Worm (Caenorhabditis elegans) whole organism, midembryonic: ENCODE data around the gene C01G10.10.

Experiments used
- T22C8.4 ChIP-seq: fragments of 200-800 bp; sonication (Bioruptor generic); IDR thresholded peaks from 2 replicates; pipeline ENCODE4 v1.3.6; 2022; ENCODE audit warnings: missing genetic modification characterization, missing compliant biosample characterization
- cog-1 ChIP-seq: sonication (generic microtip); optimal IDR thresholded peaks from 2 replicates; lab custom pipeline; 2016; ENCODE audit warnings: missing genetic modification characterization, missing compliant biosample characterization
- flt-1 ChIP-seq: fragments of 200-800 bp; sonication (Bioruptor generic); IDR thresholded peaks from 2 replicates; pipeline ENCODE4 v1.3.6; 2022; ENCODE audit warnings: missing genetic modification characterization, missing compliant biosample characterization
- klf-2 ChIP-seq: fragments of 200-800 bp; sonication (Bioruptor generic); conservative IDR thresholded peaks from 2 replicates; pipeline ENCODE4 v1.3.6; 2022; ENCODE audit warnings: missing genetic modification reagents, missing genetic modification characterization, missing compliant biosample characterization
- ref-1 ChIP-seq: fragments of 200-800 bp; sonication (Bioruptor generic); conservative IDR thresholded peaks from 2 replicates; pipeline ENCODE4 v1.3.6; 2022; ENCODE audit warnings: missing genetic modification reagents, missing genetic modification characterization, missing compliant biosample characterization
- tab-1 ChIP-seq: fragments of 200-800 bp; sonication (Bioruptor generic); IDR thresholded peaks from 2 replicates; pipeline ENCODE4 v1.3.6; 2022; ENCODE audit warnings: missing genetic modification characterization, missing compliant biosample characterization
- ztf-23 ChIP-seq: fragments of 200-800 bp; sonication (Bioruptor generic); IDR thresholded peaks from 2 replicates; pipeline ENCODE4 v1.3.6; 2022; ENCODE audit warnings: missing genetic modification reagents, missing genetic modification characterization, missing compliant biosample characterization
- ztf-29 ChIP-seq: fragments of 200-800 bp; sonication (Bioruptor generic); IDR thresholded peaks from 2 replicates; pipeline ENCODE4 v1.3.6; 2022; ENCODE audit warnings: missing genetic modification reagents, missing genetic modification characterization, missing compliant biosample characterization

DNA sequence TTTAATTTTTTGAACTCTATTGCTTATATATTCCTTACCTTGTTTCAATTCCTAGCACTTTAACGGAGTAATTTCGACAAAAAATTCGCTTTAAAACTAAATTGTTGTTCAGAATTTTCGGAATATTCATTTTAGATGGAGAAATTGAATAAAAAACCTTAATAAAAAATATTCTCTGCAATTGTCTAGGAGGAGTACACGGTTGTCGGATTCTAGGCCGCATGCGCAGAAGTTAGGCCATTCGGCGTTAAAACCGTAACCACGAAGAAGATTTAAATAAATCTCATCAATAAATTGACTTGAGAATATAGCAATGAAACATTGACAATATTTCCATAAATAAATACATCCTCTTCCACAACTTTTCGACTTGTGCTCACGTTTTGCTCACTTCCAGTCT is at the start of gene C01G10.10, which contains the start of gene C01G10.9:
- 0 out of 2 replicates have a peak, but pooled peaks have one; percentile 10 for TF ChIP-seq flt-1
- TF ChIP-seq T22C8.4 (GFP tag; lab: Robert Waterston, UW), result no peak
- no peak for TF ChIP-seq klf-2 (GFP tag; lab: Robert Waterston, UW)
- no peak for TF ChIP-seq cog-1 (tag; lab: Kevin White, UChicago)
- no peak for TF ChIP-seq ztf-29 (GFP tag; lab: Robert Waterston, UW)
- TF ChIP-seq ref-1, result no peak
- no peak for TF ChIP-seq tab-1 (GFP tag; lab: Robert Waterston, UW)
- TF ChIP-seq ztf-23, result no peak
